Fruit fly (Drosophila melanogaster) whole organism, embryonic: ENCODE measurements around the gene CG43248.

Source experiments
- CG10209 ChIP-seq: fragments of 200-800 bp; sonication (Bioruptor generic); optimal IDR thresholded peaks from 3 replicates; lab custom pipeline; 2017; ENCODE audit warnings: missing biosample characterization, mild to moderate bottlenecking, missing genetic modification characterization, missing genetic modification reagents
- CG11093 ChIP-seq: fragments of 200-800 bp; sonication (Bioruptor generic); IDR thresholded peaks from 3 replicates; pipeline ENCODE4 v1.3.6; 2022; ENCODE audit warnings: missing biosample characterization, missing genetic modification characterization
- CG11398 ChIP-seq: fragments of 200-800 bp; sonication (Bioruptor generic); optimal IDR thresholded peaks from 2 replicates; lab custom pipeline; 2016; ENCODE audit warnings: missing biosample characterization, missing genetic modification characterization
- CG11456 ChIP-seq: fragments of 200-800 bp; sonication (Bioruptor generic); IDR thresholded peaks from 3 replicates; pipeline ENCODE4 v1.3.6; 2022; ENCODE audit warnings: missing biosample characterization, missing genetic modification characterization
- CG12104 ChIP-seq: fragments of 200-800 bp; sonication (Bioruptor generic); optimal IDR thresholded peaks from 3 replicates; lab custom pipeline; 2016; ENCODE audit warnings: missing biosample characterization, missing genetic modification characterization
- CG12659 ChIP-seq: fragments of 200-800 bp; sonication (Bioruptor generic); optimal IDR thresholded peaks from 3 replicates; lab custom pipeline; 2017; ENCODE audit warnings: mild to moderate bottlenecking, missing biosample characterization, missing genetic modification reagents, missing genetic modification characterization
- CG13424 ChIP-seq: fragments of 200-800 bp; sonication (Bioruptor generic); optimal IDR thresholded peaks from 2 replicates; lab custom pipeline; 2019; ENCODE audit warnings: missing biosample characterization, mild to moderate bottlenecking, missing genetic modification characterization, moderate library complexity
- CG15601 ChIP-seq: fragments of 200-800 bp; sonication (Bioruptor generic); optimal IDR thresholded peaks from 3 replicates; lab custom pipeline; 2019; ENCODE audit warnings: missing biosample characterization, mild to moderate bottlenecking, missing genetic modification characterization, moderate library complexity
- CG18262 ChIP-seq: fragments of 200-800 bp; optimal IDR thresholded peaks from 3 replicates; lab custom pipeline; 2019; ENCODE audit warnings: missing biosample characterization, mild to moderate bottlenecking, missing genetic modification characterization, moderate library complexity
- CG1832 ChIP-seq: fragments of 200-800 bp; sonication (Bioruptor generic); optimal IDR thresholded peaks from 2 replicates; lab custom pipeline; 2017; ENCODE audit warnings: missing biosample characterization, mild to moderate bottlenecking, missing genetic modification characterization, inconsistent platforms
- CG18599 ChIP-seq: fragments of 200-800 bp; sonication (Bioruptor generic); optimal IDR thresholded peaks from 3 replicates; lab custom pipeline; 2017; ENCODE audit warnings: missing biosample characterization, missing genetic modification characterization, mild to moderate bottlenecking, moderate library complexity, missing genetic modification reagents
- CG18619 ChIP-seq: fragments of 200-800 bp; sonication (Bioruptor generic); optimal IDR thresholded peaks from 3 replicates; lab custom pipeline; 2017; ENCODE audit warnings: missing biosample characterization, mild to moderate bottlenecking, missing genetic modification characterization
- CG2199 ChIP-seq: fragments of 200-800 bp; sonication (Bioruptor generic); IDR thresholded peaks from 3 replicates; pipeline ENCODE4 v1.3.6; 2022; ENCODE audit warnings: missing biosample characterization, missing genetic modification characterization
- CG30403 ChIP-seq: fragments of 200-800 bp; sonication (Bioruptor generic); optimal IDR thresholded peaks from 3 replicates; lab custom pipeline; 2016; ENCODE audit warnings: missing biosample characterization, missing genetic modification characterization
- CG31365 ChIP-seq: fragments of 200-800 bp; sonication (Bioruptor generic); optimal IDR thresholded peaks from 2 replicates; lab custom pipeline; 2018; ENCODE audit warnings: missing biosample characterization, mild to moderate bottlenecking, missing genetic modification characterization
- CG32767 ChIP-seq: fragments of 200-800 bp; sonication (Bioruptor generic); IDR thresholded peaks from 2 replicates; pipeline ENCODE4 v1.3.6; 2022; ENCODE audit warnings: missing biosample characterization, missing genetic modification characterization
- CG32772 ChIP-seq: fragments of 200-800 bp; sonication (Bioruptor generic); IDR thresholded peaks from 2 replicates; pipeline ENCODE4 v1.3.6; 2022; ENCODE audit warnings: missing biosample characterization, missing genetic modification characterization
- CG34376 ChIP-seq: fragments of 200-800 bp; sonication (Bioruptor generic); optimal IDR thresholded peaks from 2 replicates; lab custom pipeline; 2018; ENCODE audit warnings: missing biosample characterization, mild to moderate bottlenecking, missing genetic modification characterization
- CG34422 ChIP-seq: fragments of 200-800 bp; sonication (Bioruptor generic); IDR thresholded peaks from 3 replicates; pipeline ENCODE4 v1.3.6; 2022; ENCODE audit warnings: missing biosample characterization, missing genetic modification characterization
- CG8089 ChIP-seq: fragments of 200-800 bp; sonication (Bioruptor generic); optimal IDR thresholded peaks from 3 replicates; lab custom pipeline; 2016; ENCODE audit warnings: missing biosample characterization, missing genetic modification characterization
- CG8290 ChIP-seq, 3 experiments: fragments of 200-800 bp; sonication (Bioruptor generic); optimal IDR thresholded peaks; 2 replicates each; lab custom pipeline; 2016 to 2019; ENCODE audit warnings: missing biosample characterization in 3 of 3, missing genetic modification characterization in 3 of 3, mild to moderate bottlenecking in 2 of 3, moderate library complexity in 1 of 3
- CG9727 ChIP-seq: fragments of 200-800 bp; sonication (Bioruptor generic); optimal IDR thresholded peaks from 3 replicates; lab custom pipeline; 2017; ENCODE audit warnings: missing biosample characterization, mild to moderate bottlenecking, missing genetic modification characterization
- Elba2 ChIP-seq: fragments of 200-800 bp; sonication (Bioruptor generic); optimal IDR thresholded peaks from 3 replicates; lab custom pipeline; 2016; ENCODE audit warnings: missing biosample characterization, missing genetic modification characterization
- GATAe ChIP-seq: fragments of 200-800 bp; sonication (Bioruptor generic); conservative IDR thresholded peaks from 2 replicates; pipeline ENCODE4 v1.3.6; 2022; ENCODE audit warnings: missing biosample characterization, missing genetic modification characterization
- Gsc ChIP-seq: fragments of 200-800 bp; sonication (Bioruptor generic); IDR thresholded peaks from 2 replicates; pipeline ENCODE4 v1.3.6; 2022; ENCODE audit warnings: missing biosample characterization, missing genetic modification characterization
- Hr78 ChIP-seq, 2 experiments: fragments of 200-800 bp in 1 of 2; fragments of >200 bp in 1 of 2; sonication (Bioruptor generic) in 1 of 2; optimal IDR thresholded peaks; 2 replicates each; lab custom pipeline; 2017 to 2019; ENCODE audit warnings: missing biosample characterization in 2 of 2, missing genetic modification characterization in 2 of 2, mild to moderate bottlenecking in 1 of 2, moderate library complexity in 1 of 2
- Meics ChIP-seq: fragments of 200-800 bp; sonication (Bioruptor generic); optimal IDR thresholded peaks from 2 replicates; lab custom pipeline; 2017; ENCODE audit warnings: missing biosample characterization, mild to moderate bottlenecking, missing genetic modification characterization
- Opbp ChIP-seq: fragments of 200-800 bp; sonication (Bioruptor generic); IDR thresholded peaks from 3 replicates; pipeline ENCODE4 v1.3.6; 2022; ENCODE audit warnings: missing biosample characterization, missing genetic modification characterization; ENCODE audit not compliant: partially characterized antibody
- Poxn ChIP-seq: fragments of 200-800 bp; sonication (Bioruptor generic); IDR thresholded peaks from 2 replicates; pipeline ENCODE4 v1.3.6; 2022; ENCODE audit warnings: missing biosample characterization, missing genetic modification characterization
- ac ChIP-seq: fragments of 200-800 bp; sonication (Bioruptor generic); optimal IDR thresholded peaks from 3 replicates; lab custom pipeline; 2017; ENCODE audit warnings: missing biosample characterization, mild to moderate bottlenecking, missing genetic modification characterization
- crol ChIP-seq: fragments of 200-800 bp; sonication (Bioruptor generic); IDR thresholded peaks from 2 replicates; pipeline ENCODE4 v1.3.6; 2022; ENCODE audit warnings: missing biosample characterization, missing genetic modification characterization
- cwo ChIP-seq: fragments of 200-800 bp; sonication (Bioruptor generic); optimal IDR thresholded peaks from 3 replicates; lab custom pipeline; 2017; ENCODE audit warnings: missing biosample characterization, missing genetic modification characterization, mild to moderate bottlenecking, moderate library complexity, missing genetic modification reagents
- fd3F ChIP-seq: fragments of 200-800 bp; sonication (Bioruptor generic); optimal IDR thresholded peaks from 2 replicates; lab custom pipeline; 2018; ENCODE audit warnings: missing biosample characterization, mild to moderate bottlenecking, missing genetic modification characterization, moderate library complexity
- hkb ChIP-seq, 2 experiments: fragments of 200-800 bp in 1 of 2; fragments of >200 bp in 1 of 2; sonication (Bioruptor generic) in 1 of 2; IDR thresholded peaks in 1 of 2; optimal IDR thresholded peaks in 1 of 2; 2 replicates each; pipeline versions ENCODE4 v1.3.6 to Lab custom; 2017 to 2022; ENCODE audit warnings: missing biosample characterization in 1 of 2, missing genetic modification characterization in 1 of 2
- lab ChIP-seq: fragments of 200-800 bp; sonication (Bioruptor generic); optimal IDR thresholded peaks from 3 replicates; lab custom pipeline; 2017; ENCODE audit warnings: missing biosample characterization, missing genetic modification characterization, mild to moderate bottlenecking, moderate library complexity, missing genetic modification reagents
- lmd ChIP-seq: fragments of 200-800 bp; sonication (Bioruptor generic); IDR thresholded peaks from 2 replicates; pipeline ENCODE4 v1.3.6; 2022; ENCODE audit warnings: missing biosample characterization, missing genetic modification characterization
- mirr ChIP-seq: fragments of 200-800 bp; sonication (Bioruptor generic); optimal IDR thresholded peaks from 3 replicates; lab custom pipeline; 2018; ENCODE audit warnings: missing biosample characterization, mild to moderate bottlenecking, missing genetic modification characterization
- mld ChIP-seq: fragments of 200-800 bp; sonication (Bioruptor generic); IDR thresholded peaks from 3 replicates; pipeline ENCODE4 v1.3.6; 2022; ENCODE audit warnings: missing biosample characterization, missing genetic modification characterization; ENCODE audit not compliant: partially characterized antibody
- p53 ChIP-seq: fragments of 200-800 bp; sonication (Bioruptor generic); optimal IDR thresholded peaks from 2 replicates; lab custom pipeline; 2016; ENCODE audit warnings: missing biosample characterization, missing genetic modification characterization
- pros ChIP-seq: fragments of 200-800 bp; sonication (Bioruptor generic); optimal IDR thresholded peaks from 3 replicates; lab custom pipeline; 2019; ENCODE audit warnings: missing biosample characterization, mild to moderate bottlenecking, missing genetic modification characterization, moderate library complexity
- run ChIP-seq: fragments of 200-800 bp; sonication (Bioruptor generic); optimal IDR thresholded peaks from 3 replicates; lab custom pipeline; 2018; ENCODE audit warnings: missing biosample characterization, mild to moderate bottlenecking, missing genetic modification characterization
- salm ChIP-seq: fragments of 200-800 bp; sonication (Bioruptor generic); optimal IDR thresholded peaks from 2 replicates; lab custom pipeline; 2018; ENCODE audit warnings: missing biosample characterization, mild to moderate bottlenecking, missing genetic modification characterization
- scrt ChIP-seq: fragments of 200-800 bp; sonication (Bioruptor generic); optimal IDR thresholded peaks from 2 replicates; lab custom pipeline; 2018; ENCODE audit warnings: missing biosample characterization, mild to moderate bottlenecking, missing genetic modification characterization, moderate library complexity
- sens ChIP-seq: fragments of 200-800 bp; sonication (Bioruptor generic); peaks from one replicate; lab custom pipeline; 2016; ENCODE audit warnings: missing biosample characterization, missing genetic modification characterization
- sr ChIP-seq: fragments of 200-800 bp; sonication (Bioruptor generic); IDR thresholded peaks from 3 replicates; pipeline ENCODE4 v1.3.6; 2022; ENCODE audit warnings: missing biosample characterization, missing genetic modification characterization
- stc ChIP-seq: fragments of 200-800 bp; sonication (Bioruptor generic); IDR thresholded peaks from 2 replicates; pipeline ENCODE4 v1.3.6; 2022; ENCODE audit warnings: missing biosample characterization, missing genetic modification characterization
- sug ChIP-seq: fragments of 200-800 bp; optimal IDR thresholded peaks from 2 replicates; lab custom pipeline; 2019; ENCODE audit warnings: missing biosample characterization, mild to moderate bottlenecking, missing genetic modification characterization, moderate library complexity
- usp ChIP-seq: fragments of >200 bp; optimal IDR thresholded peaks from 2 replicates; lab custom pipeline; 2017; ENCODE audit warnings: missing biosample characterization, missing genetic modification characterization
- wor ChIP-seq: fragments of 200-800 bp; sonication (Bioruptor generic); IDR thresholded peaks from 2 replicates; pipeline ENCODE4 v1.3.6; 2022; ENCODE audit warnings: missing biosample characterization, missing genetic modification characterization

The CG43248 gene

DNA sequence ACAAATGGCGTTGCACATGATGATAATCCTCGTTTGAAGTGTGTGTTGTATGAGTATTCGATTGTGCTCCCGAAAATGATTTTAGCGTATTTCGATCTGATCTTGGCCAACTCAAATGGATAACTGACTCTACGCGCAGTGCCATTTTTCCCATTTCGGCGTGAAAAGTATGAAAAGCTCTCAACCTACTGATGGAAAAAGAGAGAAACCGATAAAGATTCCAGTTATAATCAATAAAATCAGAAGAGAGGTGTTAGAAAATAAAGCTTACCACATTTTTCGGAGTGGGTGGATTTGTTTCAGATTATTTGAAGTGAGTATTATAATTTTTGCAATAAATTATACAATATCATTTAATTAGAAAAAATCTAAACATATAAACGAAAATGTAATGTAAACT is 11.8 kb downstream of the CG43248 start, which contains the start of gene mex1:
TSS of gene mex1 (minus strand) at position 101 of the 400 bp plus-strand sequence.
- TF ChIP-seq hkb (optimal IDR thresholded peaks at IDR 0.05; lab: Kevin White, UChicago) (no peak), hkb (GFP tag; IDR thresholded peaks at IDR 0.05; lab: Robert Waterston, UW) (no peak), Meics (GFP tag; lab: Kevin White, UChicago) (peak; percentile 46), CG8089 (no peak), cwo (GFP tag; lab: Kevin White, UChicago) (peak; percentile 30), CG18599 (peak; percentile 9), CG1832 (no peak), p53 (no peak)

- TF ChIP-seq CG11398 (GFP tag; lab: Kevin White, UChicago): no peak
- peak; percentile 4 for TF ChIP-seq lab
- no peak for TF ChIP-seq Opbp (GFP tag; lab: Robert Waterston, UW)
- peak; percentile 32 for TF ChIP-seq CG15601 (tag; lab: Kevin White, UChicago)
- TF ChIP-seq CG18262 (tag; lab: Kevin White, UChicago): no peak
- TF ChIP-seq CG30403 (GFP tag; lab: Kevin White, UChicago): no peak
- no peak for TF ChIP-seq mld (GFP tag; lab: Robert Waterston, UW)
- TF ChIP-seq CG12659 (GFP tag; lab: Kevin White, UChicago): no peak
- no peak for TF ChIP-seq sr (GFP tag; lab: Robert Waterston, UW)
- no peak for TF ChIP-seq CG13424
- TF ChIP-seq usp (GFP tag; lab: Kevin White, UChicago): no peak
- TF ChIP-seq fd3F (GFP tag; lab: Kevin White, UChicago): no peak
- peak; percentile 42 for TF ChIP-seq GATAe (GFP tag; lab: Robert Waterston, UW)
- TF ChIP-seq CG31365 (tag; lab: Kevin White, UChicago): no peak
- TF ChIP-seq CG34422: no peak
- no peak for TF ChIP-seq Hr78 (GFP tag; optimal IDR thresholded peaks at IDR 0.05; lab: Kevin White, UChicago)
- TF ChIP-seq sug (tag; lab: Kevin White, UChicago): peak; percentile 3
- TF ChIP-seq cwo (GFP tag; lab: Kevin White, UChicago): no peak
- TF ChIP-seq salm (tag; lab: Kevin White, UChicago): no peak
- TF ChIP-seq sens (GFP tag; lab: Kevin White, UChicago): no peak
- TF ChIP-seq Elba2 (GFP tag; lab: Kevin White, UChicago): no peak
- no peak for TF ChIP-seq wor (GFP tag; lab: Robert Waterston, UW)
- TF ChIP-seq CG2199: 0 out of 3 replicates have a peak, but pooled peaks have one; percentile 56
- TF ChIP-seq lmd (GFP tag; lab: Robert Waterston, UW): no peak
- no peak for TF ChIP-seq CG8290 (GFP tag; optimal IDR thresholded peaks at IDR 0.05; lab: Kevin White, UChicago)
- peak in 1 of 2 experiments; percentile 17 for TF ChIP-seq CG8290 (tag; optimal IDR thresholded peaks at IDR 0.05; lab: Kevin White, UChicago)
- no peak for TF ChIP-seq ac
- TF ChIP-seq scrt (GFP tag; lab: Kevin White, UChicago): no peak
- TF ChIP-seq CG18619 (GFP tag; lab: Kevin White, UChicago): no peak
- TF ChIP-seq pros: no peak
- TF ChIP-seq CG9727 (GFP tag; lab: Kevin White, UChicago): no peak
- TF ChIP-seq CG11456 (GFP tag; lab: Robert Waterston, UW): no peak
- 0 out of 2 replicates have a peak, but pooled peaks have one; percentile 19 for TF ChIP-seq stc (GFP tag; lab: Robert Waterston, UW)
- no peak for TF ChIP-seq CG32772 (GFP tag; lab: Robert Waterston, UW)
- TF ChIP-seq mirr (GFP tag; lab: Kevin White, UChicago): peak; percentile 63
- no peak for TF ChIP-seq Gsc (GFP tag; lab: Robert Waterston, UW)
- TF ChIP-seq CG32767 (GFP tag; lab: Robert Waterston, UW): no peak
- no peak for TF ChIP-seq crol (GFP tag; lab: Robert Waterston, UW)
- TF ChIP-seq CG11093 (GFP tag; lab: Robert Waterston, UW): no peak
- TF ChIP-seq CG12104: no peak
- TF ChIP-seq CG34376 (GFP tag; lab: Kevin White, UChicago): peak; percentile 12
- no peak for TF ChIP-seq Poxn (GFP tag; lab: Robert Waterston, UW)
- no peak for TF ChIP-seq CG10209 (GFP tag; lab: Kevin White, UChicago)
- TF ChIP-seq run (tag; lab: Kevin White, UChicago): no peak
Observed at dm6 chr3L:15518344-15518743, 12.9 kb downstream of the CG43248 start.
